Worm (Caenorhabditis elegans) whole organism, L2 larva: ENCODE results near the gene Y48E1C.4.

ENCODE experiments used
- aly-2 ChIP-seq: fragments of 150-350 bp; optimal IDR thresholded peaks from 2 replicates; lab custom pipeline; 2014; ENCODE audit warnings: missing biosample characterization, missing genetic modification characterization
- ama-1 ChIP-seq: fragments of 150-350 bp; optimal IDR thresholded peaks from 2 replicates; lab custom pipeline; 2018; ENCODE audit warnings: inconsistent platforms
- ceh-82 ChIP-seq: fragments of 150-350 bp; optimal IDR thresholded peaks from 2 replicates; lab custom pipeline; 2014; ENCODE audit warnings: missing biosample characterization, missing genetic modification characterization
- egl-27 ChIP-seq: sonication (generic microtip); optimal IDR thresholded peaks from 3 replicates; lab custom pipeline; 2017; ENCODE audit warnings: missing biosample characterization, missing genetic modification reagents, missing genetic modification characterization
- lin-39 ChIP-seq: fragments of 150-350 bp; optimal IDR thresholded peaks from 2 replicates; lab custom pipeline; 2014; ENCODE audit warnings: missing biosample characterization, missing genetic modification reagents, missing genetic modification characterization
- lsy-2 ChIP-seq, 2 experiments: fragments of 150-350 bp in 1 of 2; sonication (generic microtip) in 1 of 2; optimal IDR thresholded peaks; 2 replicates each; lab custom pipeline; 2014 to 2017; ENCODE audit warnings: missing biosample characterization in 2 of 2, missing genetic modification characterization in 2 of 2
- nhr-11 ChIP-seq: fragments of 150-350 bp; optimal IDR thresholded peaks from 2 replicates; lab custom pipeline; 2014; ENCODE audit warnings: missing biosample characterization, missing genetic modification characterization
- nhr-237 ChIP-seq: fragments of 150-350 bp; optimal IDR thresholded peaks from 2 replicates; lab custom pipeline; 2014; ENCODE audit warnings: missing biosample characterization, missing genetic modification characterization
- nhr-6 ChIP-seq: fragments of 150-350 bp; optimal IDR thresholded peaks from 2 replicates; lab custom pipeline; 2014; ENCODE audit warnings: missing biosample characterization, missing genetic modification characterization
- peb-1 ChIP-seq: fragments of 150-350 bp; optimal IDR thresholded peaks from 2 replicates; lab custom pipeline; 2014; ENCODE audit warnings: missing biosample characterization, missing genetic modification characterization
- snpc-4 ChIP-seq: fragments of 150-350 bp; optimal IDR thresholded peaks from 2 replicates; lab custom pipeline; 2014; ENCODE audit warnings: missing biosample characterization, missing genetic modification characterization
- unc-55 ChIP-seq: fragments of 150-350 bp; sonication (generic microtip); optimal IDR thresholded peaks from 3 replicates; lab custom pipeline; 2014; ENCODE audit warnings: missing biosample characterization, missing genetic modification reagents, missing genetic modification characterization

ce11 chrII:13405840-13406239, 30.8 kb downstream of the Y48E1C.4 start, which contains the start of gene efl-2:
- no peak for TF ChIP-seq ama-1 (lab: Kevin White, UChicago)
- TF ChIP-seq nhr-11 (tag; lab: Kevin White, UChicago), result no peak
- TF ChIP-seq peb-1 (tag; lab: Kevin White, UChicago), result no peak
- TF ChIP-seq unc-55 (GFP tag; lab: Kevin White, UChicago), result no peak
- TF ChIP-seq ceh-82, result no peak
- no peak for TF ChIP-seq egl-27 (tag; lab: Kevin White, UChicago)
- TF ChIP-seq lsy-2 (tag; optimal IDR thresholded peaks at IDR 0.05; lab: Kevin White, UChicago), result no peak
- TF ChIP-seq aly-2, result no peak
- TF ChIP-seq nhr-6 (tag; lab: Kevin White, UChicago), result no peak
- no peak for TF ChIP-seq nhr-237 (tag; lab: Kevin White, UChicago)
- no peak for TF ChIP-seq snpc-4
- no peak for TF ChIP-seq lin-39 (tag; lab: Kevin White, UChicago)
